Worm (Caenorhabditis elegans) whole organism, late embryonic: Measurements from ENCODE around the gene cest-30.

ENCODE experiments used
- ama-1 ChIP-seq: fragments of 150-350 bp; optimal IDR thresholded peaks from 2 replicates; lab custom pipeline; 2014
- dmd-4 ChIP-seq: sonication (generic microtip); optimal IDR thresholded peaks from 2 replicates; lab custom pipeline; 2016; ENCODE audit warnings: borderline replicate concordance, missing genetic modification characterization, missing compliant biosample characterization
- hlh-30 ChIP-seq: sonication (generic microtip); optimal IDR thresholded peaks from 2 replicates; lab custom pipeline; 2017; ENCODE audit warnings: antibody characterized with exemption, missing genetic modification characterization, missing compliant biosample characterization; ENCODE audit not compliant: insufficient read depth
- nhr-11 ChIP-seq: fragments of 150-350 bp; optimal IDR thresholded peaks from 2 replicates; lab custom pipeline; 2014; ENCODE audit warnings: missing biosample characterization, missing genetic modification characterization
- nhr-232 ChIP-seq: sonication (generic microtip); optimal IDR thresholded peaks from 2 replicates; lab custom pipeline; 2016; ENCODE audit warnings: missing genetic modification characterization, missing compliant biosample characterization
- pha-4 ChIP-seq: fragments of 150-350 bp; optimal IDR thresholded peaks from 2 replicates; lab custom pipeline; 2018; ENCODE audit warnings: missing biosample characterization, missing genetic modification reagents, missing genetic modification characterization
- unc-3 ChIP-seq, 2 experiments: fragments of 200-800 bp in 1 of 2; sonication (Bioruptor generic) in 1 of 2; sonication (generic microtip) in 1 of 2; conservative IDR thresholded peaks in 1 of 2; optimal IDR thresholded peaks in 1 of 2; 2 replicates each; pipeline versions ENCODE4 v1.3.6 to Lab custom; 2016 to 2022; ENCODE audit warnings: missing compliant biosample characterization in 2 of 2, missing genetic modification characterization in 2 of 2, missing genetic modification reagents in 1 of 2
- unc-55 ChIP-seq: sonication (generic microtip); optimal IDR thresholded peaks from 2 replicates; lab custom pipeline; 2017; ENCODE audit warnings: missing biosample characterization, missing genetic modification reagents, missing genetic modification characterization

- no peak for TF ChIP-seq unc-3 (GFP tag; conservative IDR thresholded peaks at IDR 0.05; lab: Robert Waterston, UW)
- TF ChIP-seq unc-3 (tag; optimal IDR thresholded peaks at IDR 0.05; lab: Kevin White, UChicago): no peak
- no peak for TF ChIP-seq nhr-232 (tag; lab: Kevin White, UChicago)
- no peak for TF ChIP-seq pha-4 (tag; lab: Kevin White, UChicago)
- TF ChIP-seq hlh-30 (tag; lab: Kevin White, UChicago): no peak
- TF ChIP-seq nhr-11 (tag; lab: Kevin White, UChicago): no peak
- TF ChIP-seq unc-55 (GFP tag; lab: Kevin White, UChicago): no peak
- TF ChIP-seq dmd-4: no peak
- TF ChIP-seq ama-1 (lab: Kevin White, UChicago): no peak
Measured at ce11 chrV:5301226-5301625, 38.3 kb upstream of the cest-30 start.
